Worm (Caenorhabditis elegans): Measurements from ENCODE around the gene nhr-57.

The nhr-57 gene

ce11 chrV:4116071-4116470 lies 15.6 kb upstream of the nhr-57 start, which contains the start of gene T05B4.8:
TSS of gene T05B4.8 (minus strand) at chrV:4116171.
- no peak for TF ChIP-seq klf-2 (GFP tag; conservative IDR thresholded peaks at IDR 0.05)
- no peak for TF ChIP-seq ztf-23 (GFP tag; IDR thresholded peaks at IDR 0.05)
- no peak for TF ChIP-seq cog-1 (tag; optimal IDR thresholded peaks at IDR 0.05)
- TF ChIP-seq tab-1 (GFP tag; IDR thresholded peaks at IDR 0.05) = no peak
- no peak for TF ChIP-seq ref-1 (GFP tag; conservative IDR thresholded peaks at IDR 0.05)
- no peak for TF ChIP-seq flt-1 (GFP tag; IDR thresholded peaks at IDR 0.05)
- TF ChIP-seq ztf-29 (GFP tag; IDR thresholded peaks at IDR 0.05) = no peak
- no peak for TF ChIP-seq med-1 (GFP tag; optimal IDR thresholded peaks at IDR 0.05; ENCODE audit: insufficient read depth)
- TF ChIP-seq T22C8.4 (GFP tag; IDR thresholded peaks at IDR 0.05) = no peak

DNA sequence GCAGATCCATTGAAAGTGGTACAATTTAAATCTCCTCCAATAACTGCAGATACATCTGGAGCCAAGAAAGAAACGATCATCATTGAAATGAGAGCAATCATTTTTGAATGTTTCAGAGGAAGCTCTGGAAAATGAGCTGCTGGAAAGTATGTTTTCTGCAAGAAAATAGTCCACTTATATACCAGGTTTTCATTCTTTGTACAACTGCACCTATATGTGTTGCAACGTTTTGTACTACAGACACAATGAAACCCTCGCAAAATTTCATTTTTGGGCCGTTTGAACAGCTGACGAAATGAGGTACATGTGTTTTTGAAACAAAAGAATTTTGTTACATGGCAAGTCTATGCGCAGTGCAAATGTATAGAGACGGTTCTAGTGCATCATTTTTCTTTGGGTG lies 13.4 kb upstream of the nhr-57 start, which contains the start of gene T05B4.9:
Gene T05B4.9, minus strand, starts transcription at position 101 of the 400 bp plus-strand sequence.
- TF ChIP-seq ztf-29 (GFP tag; IDR thresholded peaks at IDR 0.05) = no peak
- TF ChIP-seq klf-2 (GFP tag; conservative IDR thresholded peaks at IDR 0.05) = no peak
- no peak for TF ChIP-seq ref-1 (GFP tag; conservative IDR thresholded peaks at IDR 0.05)
- TF ChIP-seq ztf-23 (GFP tag; IDR thresholded peaks at IDR 0.05) = no peak
- no peak for TF ChIP-seq tab-1 (GFP tag; IDR thresholded peaks at IDR 0.05)
- TF ChIP-seq med-1 (GFP tag; optimal IDR thresholded peaks at IDR 0.05; ENCODE audit: insufficient read depth) = no peak
- TF ChIP-seq flt-1 (GFP tag; IDR thresholded peaks at IDR 0.05) = no peak
- no peak for TF ChIP-seq T22C8.4 (GFP tag; IDR thresholded peaks at IDR 0.05)
- TF ChIP-seq cog-1 (tag; optimal IDR thresholded peaks at IDR 0.05) = no peak

DNA sequence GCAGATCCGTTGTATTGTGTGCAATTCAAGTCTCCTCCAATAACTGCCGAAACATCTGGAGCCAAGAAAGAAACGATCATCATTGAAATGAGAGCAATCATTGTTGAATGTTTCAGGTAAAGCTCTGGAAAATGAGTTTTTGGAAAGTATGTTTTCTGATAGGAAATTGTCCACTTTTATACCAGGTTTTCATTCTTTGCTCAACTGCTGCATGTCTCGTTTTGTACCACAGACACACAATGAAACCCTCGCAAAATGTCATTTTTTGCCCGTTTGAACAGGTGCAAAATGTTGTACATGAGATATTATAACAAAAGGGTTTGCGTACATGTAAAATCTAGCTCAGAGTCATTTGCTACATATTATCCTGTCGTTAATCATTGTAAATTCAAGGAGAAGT lies 11.1 kb upstream of the nhr-57 start, which contains the start of gene T05B4.10:
Gene T05B4.10, minus strand, starts transcription at position 101 of the 400 bp plus-strand sequence.
- TF ChIP-seq ref-1 (GFP tag; conservative IDR thresholded peaks at IDR 0.05) (no peak), cog-1 (tag; optimal IDR thresholded peaks at IDR 0.05) (no peak), tab-1 (GFP tag; IDR thresholded peaks at IDR 0.05) (no peak), flt-1 (GFP tag; IDR thresholded peaks at IDR 0.05) (no peak), T22C8.4 (GFP tag; IDR thresholded peaks at IDR 0.05) (no peak), ztf-23 (GFP tag; IDR thresholded peaks at IDR 0.05) (no peak), klf-2 (GFP tag; conservative IDR thresholded peaks at IDR 0.05) (no peak), ztf-29 (GFP tag; IDR thresholded peaks at IDR 0.05) (no peak)

- no peak for TF ChIP-seq ref-1 (GFP tag; conservative IDR thresholded peaks at IDR 0.05)
- TF ChIP-seq klf-2 (GFP tag; conservative IDR thresholded peaks at IDR 0.05) = no peak
- no peak for TF ChIP-seq ztf-29 (GFP tag; IDR thresholded peaks at IDR 0.05)
- no peak for TF ChIP-seq ztf-23 (GFP tag; IDR thresholded peaks at IDR 0.05)
- TF ChIP-seq cog-1 (tag; optimal IDR thresholded peaks at IDR 0.05) = no peak
- no peak for TF ChIP-seq T22C8.4 (GFP tag; IDR thresholded peaks at IDR 0.05)
These were observed 9.3 kb upstream of the nhr-57 start, which contains the start of gene phat-5 for ce11 chrV:4122415-4122814. TSS of gene phat-5 (minus strand) at chrV:4122515.

- TF ChIP-seq ztf-23 (GFP tag; IDR thresholded peaks at IDR 0.05) (no peak), tab-1 (GFP tag; IDR thresholded peaks at IDR 0.05) (no peak), klf-2 (GFP tag; conservative IDR thresholded peaks at IDR 0.05) (no peak), ztf-29 (GFP tag; IDR thresholded peaks at IDR 0.05) (no peak), ref-1 (GFP tag; conservative IDR thresholded peaks at IDR 0.05) (no peak), cog-1 (tag; optimal IDR thresholded peaks at IDR 0.05) (no peak), T22C8.4 (GFP tag; IDR thresholded peaks at IDR 0.05) (no peak), med-1 (GFP tag; optimal IDR thresholded peaks at IDR 0.05; ENCODE audit: insufficient read depth) (no peak), flt-1 (GFP tag; IDR thresholded peaks at IDR 0.05) (no peak)
These were observed 6.1 kb upstream of the nhr-57 start, which contains the start of gene T05B4.12 for ce11 chrV:4125552-4126084. TSS of gene T05B4.12 (minus strand) at chrV:4126034.

DNA sequence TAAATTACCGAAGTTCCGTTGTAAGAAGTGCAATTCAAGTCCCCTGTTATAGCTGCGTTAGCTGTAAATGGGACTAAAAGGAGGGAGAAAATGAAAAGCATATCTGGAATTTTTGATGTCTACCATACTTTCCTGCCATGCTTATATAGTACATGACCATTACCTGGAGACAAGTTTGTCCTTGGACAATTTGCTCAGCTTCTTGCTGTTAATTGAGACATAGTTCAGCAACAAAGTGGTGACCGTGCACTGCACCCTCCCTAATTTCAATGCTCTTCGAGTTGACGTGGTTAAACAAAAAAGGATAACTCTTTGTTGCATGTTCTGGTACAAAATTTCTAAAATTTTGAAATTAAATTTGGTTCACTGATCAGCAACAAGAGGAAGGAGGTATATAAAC lies 4.3 kb upstream of the nhr-57 start, which contains the start of gene T05B4.13:
Gene T05B4.13, minus strand, starts transcription at position 101 of the 400 bp plus-strand sequence.
- no peak for TF ChIP-seq med-1 (GFP tag; optimal IDR thresholded peaks at IDR 0.05; ENCODE audit: insufficient read depth)
- TF ChIP-seq ref-1 (GFP tag; conservative IDR thresholded peaks at IDR 0.05) = no peak
- TF ChIP-seq tab-1 (GFP tag; IDR thresholded peaks at IDR 0.05) = no peak
- TF ChIP-seq ztf-23 (GFP tag; IDR thresholded peaks at IDR 0.05) = no peak
- TF ChIP-seq cog-1 (tag; optimal IDR thresholded peaks at IDR 0.05) = no peak
- TF ChIP-seq T22C8.4 (GFP tag; IDR thresholded peaks at IDR 0.05) = no peak
- TF ChIP-seq flt-1 (GFP tag; IDR thresholded peaks at IDR 0.05) = no peak
- no peak for TF ChIP-seq klf-2 (GFP tag; conservative IDR thresholded peaks at IDR 0.05)
- no peak for TF ChIP-seq ztf-29 (GFP tag; IDR thresholded peaks at IDR 0.05)

- no peak for TF ChIP-seq ztf-29 (GFP tag; IDR thresholded peaks at IDR 0.05)
- TF ChIP-seq tab-1 (GFP tag; IDR thresholded peaks at IDR 0.05) = no peak
- TF ChIP-seq med-1 (GFP tag; optimal IDR thresholded peaks at IDR 0.05; ENCODE audit: insufficient read depth) = no peak
- no peak for TF ChIP-seq T22C8.4 (GFP tag; IDR thresholded peaks at IDR 0.05)
- no peak for TF ChIP-seq klf-2 (GFP tag; conservative IDR thresholded peaks at IDR 0.05)
- TF ChIP-seq cog-1 (tag; optimal IDR thresholded peaks at IDR 0.05) = no peak
These were observed 2.1 kb upstream of the nhr-57 start, which contains the start of gene phat-4 for ce11 chrV:4129604-4130003. TSS of gene phat-4 (plus strand) at chrV:4129904.

ce11 chrV:4134728-4135127 lies 3.0 kb downstream of the nhr-57 start, which contains the start of gene lgc-1:
TSS of gene lgc-1 (plus strand) at chrV:4135028.
- TF ChIP-seq med-1 (GFP tag; optimal IDR thresholded peaks at IDR 0.05; ENCODE audit: insufficient read depth) (no peak), klf-2 (GFP tag; conservative IDR thresholded peaks at IDR 0.05) (no peak), cog-1 (tag; optimal IDR thresholded peaks at IDR 0.05) (no peak), flt-1 (GFP tag; IDR thresholded peaks at IDR 0.05) (no peak), ztf-29 (GFP tag; IDR thresholded peaks at IDR 0.05) (no peak), ref-1 (GFP tag; conservative IDR thresholded peaks at IDR 0.05) (no peak), T22C8.4 (GFP tag; IDR thresholded peaks at IDR 0.05) (no peak), tab-1 (GFP tag; IDR thresholded peaks at IDR 0.05) (no peak)

- no peak for TF ChIP-seq klf-2 (GFP tag; conservative IDR thresholded peaks at IDR 0.05)
- no peak for TF ChIP-seq tab-1 (GFP tag; IDR thresholded peaks at IDR 0.05)
- no peak for TF ChIP-seq ref-1 (GFP tag; conservative IDR thresholded peaks at IDR 0.05)
- no peak for TF ChIP-seq ztf-29 (GFP tag; IDR thresholded peaks at IDR 0.05)
- TF ChIP-seq T22C8.4 (GFP tag; IDR thresholded peaks at IDR 0.05) = no peak
- no peak for TF ChIP-seq med-1 (GFP tag; optimal IDR thresholded peaks at IDR 0.05; ENCODE audit: insufficient read depth)
- no peak for TF ChIP-seq ztf-23 (GFP tag; IDR thresholded peaks at IDR 0.05)
- no peak for TF ChIP-seq flt-1 (GFP tag; IDR thresholded peaks at IDR 0.05)
- no peak for TF ChIP-seq cog-1 (tag; optimal IDR thresholded peaks at IDR 0.05)
These were observed 7.0 kb downstream of the nhr-57 start, which contains the start of gene lgc-29 for ce11 chrV:4138688-4139087. TSS of gene lgc-29 (plus strand) at chrV:4138988.

Measured in whole organism, midembryonic.